Worm (Caenorhabditis elegans) whole organism, L2 larva: Measurements from ENCODE around the gene Y77E11A.8.

Experiments
- nhr-21 ChIP-seq: fragments of 150-350 bp; optimal IDR thresholded peaks from 2 replicates; lab custom pipeline; 2014; ENCODE audit warnings: missing biosample characterization, missing genetic modification characterization
- nhr-77 ChIP-seq: fragments of 150-350 bp; optimal IDR thresholded peaks from 2 replicates; lab custom pipeline; 2014; ENCODE audit warnings: missing biosample characterization, missing genetic modification characterization
- skn-1 ChIP-seq: sonication (generic microtip); optimal IDR thresholded peaks from 2 replicates; lab custom pipeline; 2017; ENCODE audit warnings: missing biosample characterization, missing genetic modification characterization

DNA sequence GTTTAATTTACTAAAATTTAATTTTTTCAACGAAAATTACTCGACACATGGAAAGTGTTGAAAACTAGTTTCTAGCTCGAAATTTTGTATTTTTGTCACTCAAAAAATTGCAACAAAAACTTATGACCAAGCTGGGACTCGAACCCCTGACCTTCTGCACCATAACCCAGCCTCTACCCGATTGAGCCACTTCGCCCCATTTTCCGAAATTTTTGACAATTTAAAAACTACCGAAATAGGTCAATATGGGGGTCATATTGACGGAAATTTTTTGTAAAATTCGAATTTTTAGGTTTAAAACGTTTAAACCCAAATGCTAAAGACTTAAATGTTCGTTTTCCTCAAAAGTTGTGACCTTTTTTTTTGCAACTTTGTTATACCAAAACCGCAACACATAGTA lies 39.4 kb downstream of the Y77E11A.8 start:
- TF ChIP-seq nhr-21 (no peak), nhr-77 (tag; lab: Kevin White, UChicago) (no peak), skn-1 (tag; lab: Kevin White, UChicago) (no peak)
